Worm (Caenorhabditis elegans) whole organism, midembryonic: Measurements from ENCODE around the gene F41G3.3.

ENCODE experiments used
- T22C8.4 ChIP-seq: fragments of 200-800 bp; sonication (Bioruptor generic); IDR thresholded peaks from 2 replicates; pipeline ENCODE4 v1.3.6; 2022; ENCODE audit warnings: missing genetic modification characterization, missing compliant biosample characterization
- cog-1 ChIP-seq: sonication (generic microtip); optimal IDR thresholded peaks from 2 replicates; lab custom pipeline; 2016; ENCODE audit warnings: missing genetic modification characterization, missing compliant biosample characterization
- flt-1 ChIP-seq: fragments of 200-800 bp; sonication (Bioruptor generic); IDR thresholded peaks from 2 replicates; pipeline ENCODE4 v1.3.6; 2022; ENCODE audit warnings: missing genetic modification characterization, missing compliant biosample characterization
- klf-2 ChIP-seq: fragments of 200-800 bp; sonication (Bioruptor generic); conservative IDR thresholded peaks from 2 replicates; pipeline ENCODE4 v1.3.6; 2022; ENCODE audit warnings: missing genetic modification reagents, missing genetic modification characterization, missing compliant biosample characterization
- med-1 ChIP-seq: sonication (generic microtip); optimal IDR thresholded peaks from 2 replicates; lab custom pipeline; 2017; ENCODE audit warnings: missing genetic modification characterization, mild to moderate bottlenecking, missing compliant biosample characterization, antibody characterized with exemption, missing genetic modification reagents; ENCODE audit not compliant: insufficient read depth
- ref-1 ChIP-seq: fragments of 200-800 bp; sonication (Bioruptor generic); conservative IDR thresholded peaks from 2 replicates; pipeline ENCODE4 v1.3.6; 2022; ENCODE audit warnings: missing genetic modification reagents, missing genetic modification characterization, missing compliant biosample characterization
- tab-1 ChIP-seq: fragments of 200-800 bp; sonication (Bioruptor generic); IDR thresholded peaks from 2 replicates; pipeline ENCODE4 v1.3.6; 2022; ENCODE audit warnings: missing genetic modification characterization, missing compliant biosample characterization
- ztf-23 ChIP-seq: fragments of 200-800 bp; sonication (Bioruptor generic); IDR thresholded peaks from 2 replicates; pipeline ENCODE4 v1.3.6; 2022; ENCODE audit warnings: missing genetic modification reagents, missing genetic modification characterization, missing compliant biosample characterization
- ztf-29 ChIP-seq: fragments of 200-800 bp; sonication (Bioruptor generic); IDR thresholded peaks from 2 replicates; pipeline ENCODE4 v1.3.6; 2022; ENCODE audit warnings: missing genetic modification reagents, missing genetic modification characterization, missing compliant biosample characterization

Gene F41G3.3

DNA sequence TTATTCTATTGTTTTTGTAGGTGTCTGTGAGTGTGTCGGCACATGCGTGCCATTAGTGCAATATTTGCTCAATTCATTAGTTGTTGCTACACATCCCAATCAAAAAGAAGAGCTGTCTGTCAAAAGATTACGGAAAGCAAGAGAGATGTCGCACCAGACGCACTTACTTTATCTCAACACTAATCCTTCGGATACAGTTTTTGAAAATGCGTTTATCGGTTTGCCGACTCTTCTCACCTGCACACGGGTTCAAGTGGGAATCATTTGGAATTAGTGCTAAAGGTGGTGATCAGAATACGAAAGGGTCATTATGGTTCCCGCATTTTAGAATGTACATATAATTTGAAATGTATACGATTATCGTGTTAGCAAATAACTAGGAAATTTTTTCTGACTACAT is 44.9 kb downstream of the F41G3.3 start:
- TF ChIP-seq flt-1 (GFP tag; lab: Robert Waterston, UW) (no peak), cog-1 (no peak), T22C8.4 (GFP tag; lab: Robert Waterston, UW) (no peak), tab-1 (GFP tag; lab: Robert Waterston, UW) (no peak), ref-1 (GFP tag; lab: Robert Waterston, UW) (no peak), ztf-29 (GFP tag; lab: Robert Waterston, UW) (no peak), klf-2 (GFP tag; lab: Robert Waterston, UW) (no peak), med-1 (no peak), ztf-23 (GFP tag; lab: Robert Waterston, UW) (no peak)

DNA sequence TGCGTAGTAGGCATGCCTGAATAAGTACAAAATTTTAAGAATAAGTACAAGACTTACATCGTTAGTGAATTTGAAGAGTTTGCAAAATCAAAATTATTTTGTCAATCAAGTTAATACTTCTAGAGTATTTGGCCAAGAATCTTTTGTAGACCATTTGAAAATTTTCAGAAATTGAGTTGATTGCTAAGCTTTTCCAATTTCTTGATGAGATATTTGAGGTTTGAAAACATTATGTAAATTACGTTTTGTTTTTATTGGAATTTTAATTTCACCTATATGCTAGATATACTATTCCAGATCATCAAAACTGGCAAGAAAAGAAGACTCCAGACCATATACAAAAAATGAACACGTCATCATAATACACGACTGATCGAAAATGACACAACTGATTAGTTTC is 46.7 kb downstream of the F41G3.3 start, which contains the start of gene tab-1:
Gene tab-1, plus strand, starts transcription at position 301 of the 400 bp plus-strand sequence.
- no peak for TF ChIP-seq tab-1 (GFP tag; lab: Robert Waterston, UW)
- TF ChIP-seq ref-1 (GFP tag; lab: Robert Waterston, UW) = no peak
- TF ChIP-seq med-1 = no peak
- TF ChIP-seq cog-1 = no peak
- no peak for TF ChIP-seq ztf-23 (GFP tag; lab: Robert Waterston, UW)
- no peak for TF ChIP-seq ztf-29 (GFP tag; lab: Robert Waterston, UW)
- TF ChIP-seq T22C8.4 (GFP tag; lab: Robert Waterston, UW) = no peak
- TF ChIP-seq flt-1 (GFP tag; lab: Robert Waterston, UW) = no peak
- TF ChIP-seq klf-2 (GFP tag; lab: Robert Waterston, UW) = no peak

DNA sequence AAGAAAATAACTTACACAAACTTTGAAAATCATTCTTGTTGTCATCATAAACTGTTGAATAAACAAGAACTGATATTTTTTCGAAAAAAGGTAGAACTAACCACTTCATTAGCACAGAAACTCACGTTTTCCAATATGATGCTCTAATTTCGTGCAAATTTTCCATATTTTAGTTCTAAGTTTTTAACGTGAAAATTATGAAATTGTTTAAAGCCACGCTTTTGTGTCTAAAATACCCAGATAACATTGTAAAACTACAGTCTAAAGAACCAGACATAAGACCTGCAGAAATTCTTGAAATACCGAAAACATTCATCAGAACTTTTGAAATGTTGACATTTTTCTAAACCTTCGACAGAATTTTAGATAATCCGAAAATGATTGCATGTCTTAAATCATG is 50.8 kb downstream of the F41G3.3 start, which contains the start of gene F31E8.5:
Gene F31E8.5, minus strand, starts transcription at position 101 of the 400 bp plus-strand sequence.
- TF ChIP-seq ref-1 (GFP tag; lab: Robert Waterston, UW) (no peak), cog-1 (no peak), med-1 (no peak), klf-2 (GFP tag; lab: Robert Waterston, UW) (no peak), ztf-29 (GFP tag; lab: Robert Waterston, UW) (no peak), flt-1 (GFP tag; lab: Robert Waterston, UW) (no peak)

DNA sequence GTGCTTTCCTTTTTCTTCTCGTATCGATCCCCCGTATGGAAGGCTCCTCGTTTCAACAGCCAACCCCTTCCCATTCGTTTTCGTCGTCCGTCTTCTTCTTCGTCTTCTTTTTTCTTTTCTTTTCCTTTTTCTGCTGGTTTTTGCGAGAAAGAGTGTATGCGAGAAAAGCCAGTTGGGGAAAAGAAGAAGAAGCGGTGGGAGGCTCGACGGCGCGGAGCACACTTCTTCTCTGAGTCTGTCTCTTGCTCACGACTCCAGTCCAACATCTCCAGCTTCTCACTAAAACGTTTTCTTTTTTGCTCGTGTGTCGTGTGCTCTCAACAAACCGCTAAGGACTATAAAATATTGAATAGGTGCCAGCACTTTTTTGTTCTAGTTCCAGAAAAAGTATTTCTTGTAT is 52.2 kb downstream of the F41G3.3 start:
- TF ChIP-seq flt-1 (GFP tag; lab: Robert Waterston, UW) (0 out of 2 replicates have a peak, but pooled peaks have one; percentile 18), klf-2 (GFP tag; lab: Robert Waterston, UW) (no peak), med-1 (no peak)
